Worm (Caenorhabditis elegans) whole organism, late embryonic: ENCODE data around the gene F59E12.6.

ENCODE experiments used
- F13H6.1 ChIP-seq: sonication (generic microtip); optimal IDR thresholded peaks from 2 replicates; lab custom pipeline; 2016; ENCODE audit warnings: missing genetic modification characterization, missing compliant biosample characterization
- K09A11.1 ChIP-seq: sonication (generic microtip); optimal IDR thresholded peaks from 2 replicates; lab custom pipeline; 2017; ENCODE audit warnings: antibody characterized with exemption, mild to moderate bottlenecking, missing genetic modification characterization, missing compliant biosample characterization; ENCODE audit not compliant: insufficient read depth
- ceh-24 ChIP-seq: sonication (generic microtip); optimal IDR thresholded peaks from 2 replicates; lab custom pipeline; 2016; ENCODE audit warnings: mild to moderate bottlenecking, missing genetic modification characterization, missing compliant biosample characterization
- ceh-45 ChIP-seq: fragments of 200-800 bp; sonication (Bioruptor generic); IDR thresholded peaks from 2 replicates; pipeline ENCODE4 v1.3.6; 2022; ENCODE audit warnings: missing genetic modification reagents, missing genetic modification characterization, missing compliant biosample characterization
- nhr-11 ChIP-seq: fragments of 150-350 bp; optimal IDR thresholded peaks from 2 replicates; lab custom pipeline; 2014; ENCODE audit warnings: missing biosample characterization, missing genetic modification characterization
- pqm-1 ChIP-seq: sonication (generic microtip); optimal IDR thresholded peaks from 2 replicates; lab custom pipeline; 2016; ENCODE audit warnings: missing genetic modification characterization, missing compliant biosample characterization
- unc-3 ChIP-seq, 2 experiments: fragments of 200-800 bp in 1 of 2; sonication (Bioruptor generic) in 1 of 2; sonication (generic microtip) in 1 of 2; conservative IDR thresholded peaks in 1 of 2; optimal IDR thresholded peaks in 1 of 2; 2 replicates each; pipeline versions ENCODE4 v1.3.6 to Lab custom; 2016 to 2022; ENCODE audit warnings: missing compliant biosample characterization in 2 of 2, missing genetic modification characterization in 2 of 2, missing genetic modification reagents in 1 of 2

- TF ChIP-seq nhr-11 (tag; lab: Kevin White, UChicago) (no peak), K09A11.1 (tag; lab: Kevin White, UChicago) (no peak), F13H6.1 (no peak), pqm-1 (tag; lab: Kevin White, UChicago) (no peak), ceh-24 (tag; lab: Kevin White, UChicago) (no peak), ceh-45 (GFP tag; lab: Robert Waterston, UW) (no peak), unc-3 (GFP tag; conservative IDR thresholded peaks at IDR 0.05; lab: Robert Waterston, UW) (no peak), unc-3 (tag; optimal IDR thresholded peaks at IDR 0.05; lab: Kevin White, UChicago) (no peak)
These were observed 28.9 kb upstream of the F59E12.6 start, which contains the start of gene fut-3 for ce11 chrII:5659675-5660074.
